Fruit fly (Drosophila melanogaster) whole organism, embryonic: ENCODE data around the gene CG3032.

Experiments used
- Antp ChIP-seq: fragments of 200-800 bp; sonication (Bioruptor generic); optimal IDR thresholded peaks from 3 replicates; lab custom pipeline; 2016; ENCODE audit warnings: missing biosample characterization, missing genetic modification characterization
- Atf6 ChIP-seq: fragments of 200-800 bp; sonication (Bioruptor generic); IDR thresholded peaks from 2 replicates; pipeline ENCODE4 v1.3.6; 2022; ENCODE audit warnings: missing biosample characterization, missing genetic modification characterization
- CG10147 ChIP-seq: fragments of 200-800 bp; sonication (Bioruptor generic); optimal IDR thresholded peaks from 2 replicates; lab custom pipeline; 2019; ENCODE audit warnings: missing biosample characterization, mild to moderate bottlenecking, missing genetic modification characterization, moderate library complexity
- CG10979 ChIP-seq: fragments of 200-800 bp; sonication (Bioruptor generic); optimal IDR thresholded peaks from 2 replicates; lab custom pipeline; 2018; ENCODE audit warnings: missing biosample characterization, mild to moderate bottlenecking, missing genetic modification characterization, moderate library complexity
- CG1233 ChIP-seq: fragments of 200-800 bp; sonication (Bioruptor generic); optimal IDR thresholded peaks from 4 replicates; lab custom pipeline; 2018; ENCODE audit warnings: missing biosample characterization, mild to moderate bottlenecking, missing genetic modification characterization
- CG13296 ChIP-seq: fragments of 200-800 bp; sonication (Bioruptor generic); optimal IDR thresholded peaks from 3 replicates; lab custom pipeline; 2018; ENCODE audit warnings: missing biosample characterization, mild to moderate bottlenecking, missing genetic modification characterization
- CG15479 ChIP-seq: fragments of 200-800 bp; sonication (Bioruptor generic); optimal IDR thresholded peaks from 3 replicates; lab custom pipeline; 2019; ENCODE audit warnings: missing biosample characterization, mild to moderate bottlenecking, missing genetic modification characterization, moderate library complexity
- CG18011 ChIP-seq: fragments of 200-800 bp; sonication (Bioruptor generic); optimal IDR thresholded peaks from 2 replicates; lab custom pipeline; 2017; ENCODE audit warnings: missing biosample characterization, missing genetic modification characterization, mild to moderate bottlenecking, moderate library complexity, missing genotype
- CG2889 ChIP-seq: fragments of 200-800 bp; sonication (Bioruptor generic); IDR thresholded peaks from 3 replicates; pipeline ENCODE4 v1.3.6; 2022; ENCODE audit warnings: missing biosample characterization, missing genetic modification characterization
- CG30431 ChIP-seq: fragments of 200-800 bp; sonication (Bioruptor generic); optimal IDR thresholded peaks from 2 replicates; lab custom pipeline; 2017; ENCODE audit warnings: missing biosample characterization, missing genetic modification characterization
- CG31388 ChIP-seq: fragments of 200-800 bp; sonication (Bioruptor generic); optimal IDR thresholded peaks from 2 replicates; lab custom pipeline; 2016; ENCODE audit warnings: missing biosample characterization, missing genetic modification characterization
- CG4617 ChIP-seq: fragments of 200-800 bp; sonication (Bioruptor generic); optimal IDR thresholded peaks from 3 replicates; lab custom pipeline; 2016; ENCODE audit warnings: missing biosample characterization, missing genetic modification characterization, borderline replicate concordance
- CG5953 ChIP-seq: fragments of 200-800 bp; sonication (Bioruptor generic); IDR thresholded peaks from 2 replicates; pipeline ENCODE4 v1.3.6; 2022; ENCODE audit warnings: missing biosample characterization, missing genetic modification characterization
- CG6654 ChIP-seq: fragments of 200-800 bp; sonication (Bioruptor generic); optimal IDR thresholded peaks from 2 replicates; lab custom pipeline; 2017; ENCODE audit warnings: missing biosample characterization, mild to moderate bottlenecking, missing genetic modification characterization
- CG8290 ChIP-seq, 3 experiments: fragments of 200-800 bp; sonication (Bioruptor generic); optimal IDR thresholded peaks; 2 replicates each; lab custom pipeline; 2016 to 2019; ENCODE audit warnings: missing biosample characterization in 3 of 3, missing genetic modification characterization in 3 of 3, mild to moderate bottlenecking in 2 of 3, moderate library complexity in 1 of 3
- CG8388 ChIP-seq: fragments of 200-800 bp; sonication (Bioruptor generic); optimal IDR thresholded peaks from 2 replicates; lab custom pipeline; 2019; ENCODE audit warnings: missing biosample characterization, mild to moderate bottlenecking, missing genetic modification characterization, moderate library complexity
- CG9797 ChIP-seq: fragments of 200-800 bp; sonication (Bioruptor generic); optimal IDR thresholded peaks from 3 replicates; lab custom pipeline; 2018; ENCODE audit warnings: missing biosample characterization, mild to moderate bottlenecking, missing genetic modification characterization
- CrebB ChIP-seq: fragments of 200-800 bp; sonication (Bioruptor generic); optimal IDR thresholded peaks from 3 replicates; lab custom pipeline; 2018; ENCODE audit warnings: missing biosample characterization, mild to moderate bottlenecking, missing genetic modification characterization
- Dbx ChIP-seq: fragments of 200-800 bp; sonication (Bioruptor generic); IDR thresholded peaks from 3 replicates; pipeline ENCODE4 v1.3.6; 2022; ENCODE audit warnings: missing biosample characterization, missing genetic modification characterization
- E2f1 ChIP-seq: fragments of 200-800 bp; sonication (Bioruptor generic); IDR thresholded peaks from 2 replicates; pipeline ENCODE4 v1.3.6; 2022; ENCODE audit warnings: missing biosample characterization, missing genetic modification characterization
- ERR ChIP-seq: fragments of 200-800 bp; sonication (Bioruptor generic); optimal IDR thresholded peaks from 2 replicates; lab custom pipeline; 2016; ENCODE audit warnings: missing biosample characterization, missing genetic modification characterization
- Hmr ChIP-seq: fragments of 200-800 bp; sonication (Bioruptor generic); optimal IDR thresholded peaks from 3 replicates; lab custom pipeline; 2017; ENCODE audit warnings: mild to moderate bottlenecking, missing biosample characterization, missing genetic modification reagents, missing genetic modification characterization
- Hsf ChIP-seq: fragments of 200-800 bp; sonication (Bioruptor generic); optimal IDR thresholded peaks from 3 replicates; lab custom pipeline; 2016; ENCODE audit warnings: missing biosample characterization, missing genetic modification characterization
- MBD-R2 ChIP-seq: fragments of 200-800 bp; sonication (Bioruptor generic); IDR thresholded peaks from 2 replicates; pipeline ENCODE4 v1.3.6; 2022; ENCODE audit warnings: missing biosample characterization, missing genetic modification characterization
- MESR4 ChIP-seq: fragments of 200-800 bp; sonication (Bioruptor generic); optimal IDR thresholded peaks from 2 replicates; lab custom pipeline; 2018; ENCODE audit warnings: missing biosample characterization, mild to moderate bottlenecking, missing genetic modification characterization, moderate library complexity
- Meics ChIP-seq: fragments of 200-800 bp; sonication (Bioruptor generic); optimal IDR thresholded peaks from 2 replicates; lab custom pipeline; 2017; ENCODE audit warnings: missing biosample characterization, mild to moderate bottlenecking, missing genetic modification characterization
- NFAT ChIP-seq: fragments of 200-800 bp; sonication (Bioruptor generic); IDR thresholded peaks from 2 replicates; pipeline ENCODE4 v1.3.6; 2022; ENCODE audit warnings: missing biosample characterization, missing genetic modification characterization
- Optix ChIP-seq: fragments of 200-800 bp; sonication (Bioruptor generic); IDR thresholded peaks from 3 replicates; pipeline ENCODE4 v1.3.6; 2022; ENCODE audit warnings: missing biosample characterization, missing genetic modification characterization
- Ravus ChIP-seq: fragments of 200-800 bp; sonication (Bioruptor generic); IDR thresholded peaks from 2 replicates; pipeline ENCODE4 v1.3.6; 2022; ENCODE audit warnings: missing biosample characterization, missing genetic modification characterization
- TFAM ChIP-seq: fragments of 200-800 bp; sonication (Bioruptor generic); optimal IDR thresholded peaks from 2 replicates; lab custom pipeline; 2017; ENCODE audit warnings: missing biosample characterization, missing genetic modification characterization, inconsistent platforms
- Tbp ChIP-seq: fragments of >200 bp; optimal IDR thresholded peaks from 2 replicates; lab custom pipeline; 2018; ENCODE audit warnings: missing biosample characterization, missing genetic modification characterization
- Vsx1 ChIP-seq: fragments of 200-800 bp; sonication (Bioruptor generic); optimal IDR thresholded peaks from 2 replicates; lab custom pipeline; 2017; ENCODE audit warnings: missing biosample characterization, mild to moderate bottlenecking, missing genetic modification characterization, missing genetic modification reagents
- ap ChIP-seq: fragments of 200-800 bp; sonication (Bioruptor generic); IDR thresholded peaks from 2 replicates; pipeline ENCODE4 v1.3.6; 2022; ENCODE audit warnings: missing biosample characterization, missing genetic modification characterization
- cad ChIP-seq: fragments of >200 bp; optimal IDR thresholded peaks from 2 replicates; lab custom pipeline; 2017; ENCODE audit warnings: missing biosample characterization, missing genetic modification characterization
- cg ChIP-seq: fragments of 200-800 bp; sonication (Bioruptor generic); optimal IDR thresholded peaks from 3 replicates; lab custom pipeline; 2019; ENCODE audit warnings: missing biosample characterization, mild to moderate bottlenecking, missing genetic modification characterization, moderate library complexity
- chn ChIP-seq: fragments of 200-800 bp; sonication (Bioruptor generic); optimal IDR thresholded peaks from 2 replicates; lab custom pipeline; 2016; ENCODE audit warnings: missing biosample characterization, missing genetic modification characterization
- crol ChIP-seq: fragments of 200-800 bp; sonication (Bioruptor generic); IDR thresholded peaks from 2 replicates; pipeline ENCODE4 v1.3.6; 2022; ENCODE audit warnings: missing biosample characterization, missing genetic modification characterization
- crp ChIP-seq, 2 experiments: fragments of 200-800 bp; sonication (Bioruptor generic); optimal IDR thresholded peaks; 2 replicates in 1 of 2; 3 replicates in 1 of 2; lab custom pipeline; 2017; ENCODE audit warnings: missing biosample characterization in 2 of 2, missing genetic modification characterization in 2 of 2, mild to moderate bottlenecking in 1 of 2, moderate library complexity in 1 of 2
- cwo ChIP-seq: fragments of 200-800 bp; sonication (Bioruptor generic); optimal IDR thresholded peaks from 3 replicates; lab custom pipeline; 2017; ENCODE audit warnings: missing biosample characterization, missing genetic modification characterization, mild to moderate bottlenecking, moderate library complexity, missing genetic modification reagents
- ftz-f1 ChIP-seq: fragments of 200-800 bp; sonication (Bioruptor generic); optimal IDR thresholded peaks from 2 replicates; lab custom pipeline; 2016; ENCODE audit warnings: missing biosample characterization, missing genetic modification characterization
- ind ChIP-seq: fragments of 200-800 bp; sonication (Bioruptor generic); optimal IDR thresholded peaks from 3 replicates; lab custom pipeline; 2016; ENCODE audit warnings: missing biosample characterization, missing genetic modification characterization
- maf-S ChIP-seq: fragments of 200-800 bp; sonication (Bioruptor generic); optimal IDR thresholded peaks from 2 replicates; lab custom pipeline; 2016; ENCODE audit warnings: missing biosample characterization, missing genetic modification characterization
- odd ChIP-seq: fragments of 200-800 bp; sonication (Bioruptor generic); optimal IDR thresholded peaks from 2 replicates; lab custom pipeline; 2017; ENCODE audit warnings: missing biosample characterization, mild to moderate bottlenecking, missing genetic modification characterization
- pho ChIP-seq: fragments of 200-800 bp; sonication (Bioruptor generic); optimal IDR thresholded peaks from 2 replicates; lab custom pipeline; 2016; ENCODE audit warnings: missing biosample characterization, missing genetic modification characterization
- repo ChIP-seq: fragments of 200-800 bp; sonication (Bioruptor generic); optimal IDR thresholded peaks from 2 replicates; lab custom pipeline; 2016; ENCODE audit warnings: missing biosample characterization, missing genetic modification characterization
- sna ChIP-seq: fragments of 200-800 bp; sonication (Bioruptor generic); IDR thresholded peaks from 2 replicates; pipeline ENCODE4 v1.3.6; 2022; ENCODE audit warnings: missing biosample characterization, missing genetic modification characterization; ENCODE audit not compliant: partially characterized antibody
- stwl ChIP-seq: fragments of 200-800 bp; sonication (Bioruptor generic); optimal IDR thresholded peaks from 3 replicates; lab custom pipeline; 2018; ENCODE audit warnings: missing biosample characterization, mild to moderate bottlenecking, missing genetic modification characterization, moderate library complexity
- tgo ChIP-seq: fragments of 200-800 bp; sonication (Bioruptor generic); IDR thresholded peaks from 3 replicates; pipeline ENCODE4 v1.3.6; 2022; ENCODE audit warnings: missing biosample characterization, missing genetic modification characterization
- trem ChIP-seq: fragments of 200-800 bp; optimal IDR thresholded peaks from 3 replicates; lab custom pipeline; 2019; ENCODE audit warnings: missing biosample characterization, mild to moderate bottlenecking, missing genetic modification characterization, moderate library complexity
- unpg ChIP-seq: fragments of 200-800 bp; sonication (Bioruptor generic); optimal IDR thresholded peaks from 3 replicates; lab custom pipeline; 2018; ENCODE audit warnings: missing biosample characterization, mild to moderate bottlenecking, missing genetic modification characterization, moderate library complexity
- wor ChIP-seq: fragments of 200-800 bp; sonication (Bioruptor generic); IDR thresholded peaks from 2 replicates; pipeline ENCODE4 v1.3.6; 2022; ENCODE audit warnings: missing biosample characterization, missing genetic modification characterization

CG3032 gene

dm6 chrX:6973340-6973739, 40.3 kb downstream of the CG3032 start, which contains the start of gene CG3040 (continued):
- no peak for TF ChIP-seq repo (GFP tag; lab: Kevin White, UChicago)
- 0 out of 2 replicates have a peak, but pooled peaks have one; percentile 5 for TF ChIP-seq NFAT (GFP tag; lab: Robert Waterston, UW)
- TF ChIP-seq CG18011 = no peak
- TF ChIP-seq Tbp (GFP tag; lab: Kevin White, UChicago) = no peak
- TF ChIP-seq CG10979 (tag; lab: Kevin White, UChicago) = peak; percentile 16
- TF ChIP-seq MBD-R2 (GFP tag; lab: Robert Waterston, UW) = peak; percentile 63
- no peak for TF ChIP-seq Ravus
- TF ChIP-seq ind = peak; percentile 35
- TF ChIP-seq CG6654 (GFP tag; lab: Kevin White, UChicago) = no peak
- TF ChIP-seq ERR = no peak
- TF ChIP-seq ap (GFP tag; lab: Robert Waterston, UW) = no peak
- peak; percentile 63 for TF ChIP-seq CG9797 (GFP tag; lab: Kevin White, UChicago)
- no peak for TF ChIP-seq Atf6 (GFP tag; lab: Robert Waterston, UW)
- no peak for TF ChIP-seq CG5953 (GFP tag; lab: Robert Waterston, UW)
- TF ChIP-seq Optix (GFP tag; lab: Robert Waterston, UW) = no peak
- TF ChIP-seq wor (GFP tag; lab: Robert Waterston, UW) = no peak
- TF ChIP-seq CG4617 (GFP tag; lab: Kevin White, UChicago) = peak; percentile 81
- peak; percentile 5 for TF ChIP-seq CG8290 (GFP tag; optimal IDR thresholded peaks at IDR 0.05; lab: Kevin White, UChicago)
- TF ChIP-seq CG8290 (tag; optimal IDR thresholded peaks at IDR 0.05; lab: Kevin White, UChicago) = peak in 1 of 2 experiments; percentile 70
- peak; percentile 9 for TF ChIP-seq CG13296 (GFP tag; lab: Kevin White, UChicago)
- peak; percentile 27 for TF ChIP-seq Antp
- TF ChIP-seq odd (GFP tag; lab: Kevin White, UChicago) = no peak
- no peak for TF ChIP-seq MESR4
- no peak for TF ChIP-seq CrebB
- TF ChIP-seq CG1233 (GFP tag; lab: Kevin White, UChicago) = peak; percentile 16
- peak; percentile 37 for TF ChIP-seq Hsf (GFP tag; lab: Kevin White, UChicago)
- TF ChIP-seq tgo = no peak
- peak; percentile 57 for TF ChIP-seq stwl (tag; lab: Kevin White, UChicago)
- no peak for TF ChIP-seq TFAM (GFP tag; lab: Kevin White, UChicago)
- no peak for TF ChIP-seq sna (GFP tag; lab: Robert Waterston, UW)
- no peak for TF ChIP-seq crol
- TF ChIP-seq CG10147 (GFP tag; lab: Kevin White, UChicago) = no peak
- TF ChIP-seq cwo = no peak
- peak; percentile 18; the same call in 1 of the 2 replicates for TF ChIP-seq E2f1 (GFP tag; lab: Robert Waterston, UW)
- TF ChIP-seq maf-S (GFP tag; lab: Kevin White, UChicago) = no peak
- peak; percentile 49 for TF ChIP-seq ftz-f1 (GFP tag; lab: Kevin White, UChicago)
- TF ChIP-seq Vsx1 (GFP tag; lab: Kevin White, UChicago) = no peak
- no peak for TF ChIP-seq cad (GFP tag; lab: Kevin White, UChicago)
- TF ChIP-seq pho (GFP tag; lab: Kevin White, UChicago) = peak; percentile 20
- no peak for TF ChIP-seq CG2889 (GFP tag; lab: Robert Waterston, UW)
- TF ChIP-seq unpg (GFP tag; lab: Kevin White, UChicago) = peak; percentile 48
- TF ChIP-seq CG8388 (GFP tag; lab: Kevin White, UChicago) = peak; percentile 18
- peak; percentile 27 for TF ChIP-seq Meics
- TF ChIP-seq cg = no peak
- no peak for TF ChIP-seq CG30431 (GFP tag; lab: Kevin White, UChicago)
- peak; percentile 46 for TF ChIP-seq trem (tag; lab: Kevin White, UChicago)
- TF ChIP-seq CG15479 = no peak
- no peak for TF ChIP-seq CG31388 (GFP tag; lab: Kevin White, UChicago)
- 0 out of 3 replicates have a peak, but pooled peaks have one; percentile 38 for TF ChIP-seq Dbx (GFP tag; lab: Robert Waterston, UW)
- TF ChIP-seq Hmr (GFP tag; lab: Kevin White, UChicago) = peak; percentile 61
- peak; percentile 13 for TF ChIP-seq chn (GFP tag; lab: Kevin White, UChicago)
- TF ChIP-seq crp (GFP tag; optimal IDR thresholded peaks at IDR 0.05; lab: Kevin White, UChicago) = peak in 1 of 2 experiments; percentile 69
